Fruit fly (Drosophila melanogaster) whole organism: ENCODE results near the gene CG6885.

ENCODE experiments used
- CG8478 ChIP-seq: fragments of >200 bp; optimal IDR thresholded peaks from 2 replicates; lab custom pipeline; 2018; ENCODE audit warnings: inconsistent platforms
- pan ChIP-seq: fragments of >200 bp; optimal IDR thresholded peaks from 2 replicates; lab custom pipeline; 2017

dm6 chr3L:18746169-18746568 lies 1.9 kb downstream of the CG6885 start:
- TF ChIP-seq CG8478 (lab: Kevin White, UChicago) (no peak), pan (no peak)
